Worm (Caenorhabditis elegans) whole organism, L1 larva: Measurements from ENCODE around the gene C43G2.3.

Experiments
- C34B4.2 ChIP-seq: sonication (generic microtip); optimal IDR thresholded peaks from 2 replicates; lab custom pipeline; 2017; ENCODE audit warnings: mild to moderate bottlenecking, missing genetic modification characterization, missing compliant biosample characterization
- Y116A8C.19 ChIP-seq: sonication (generic microtip); optimal IDR thresholded peaks from 2 replicates; lab custom pipeline; 2016; ENCODE audit warnings: missing compliant biosample characterization, missing genetic modification characterization, borderline replicate concordance
- aly-2 ChIP-seq: fragments of 150-350 bp; optimal IDR thresholded peaks from 2 replicates; lab custom pipeline; 2014; ENCODE audit warnings: missing biosample characterization, missing genetic modification characterization
- ceh-8 ChIP-seq: fragments of 200-800 bp; sonication (Bioruptor generic); optimal IDR thresholded peaks from 2 replicates; lab custom pipeline; 2018; ENCODE audit warnings: mild to moderate bottlenecking, missing genetic modification characterization, moderate library complexity, missing compliant biosample characterization
- ceh-90 ChIP-seq: sonication (generic microtip); optimal IDR thresholded peaks from 2 replicates; lab custom pipeline; 2016; ENCODE audit warnings: missing genetic modification characterization, missing compliant biosample characterization
- dpl-1 ChIP-seq, 3 experiments: fragments of 150-350 bp in 2 of 3; sonication (generic microtip) in 1 of 3; optimal IDR thresholded peaks; 2 replicates each; lab custom pipeline; 2014 to 2017; ENCODE audit warnings: missing biosample characterization in 3 of 3, missing genetic modification characterization in 3 of 3, missing genetic modification reagents in 3 of 3
- dsc-1 ChIP-seq: sonication (generic microtip); optimal IDR thresholded peaks from 2 replicates; lab custom pipeline; 2016; ENCODE audit warnings: mild to moderate bottlenecking, missing genetic modification characterization, missing compliant biosample characterization
- efl-3 ChIP-seq: fragments of 200-800 bp; sonication (Bioruptor generic); optimal IDR thresholded peaks from 2 replicates; lab custom pipeline; 2018; ENCODE audit warnings: mild to moderate bottlenecking, missing genetic modification characterization, missing compliant biosample characterization
- egl-27 ChIP-seq, 2 experiments: fragments of 150-350 bp in 1 of 2; sonication (generic microtip); optimal IDR thresholded peaks; 3 replicates each; lab custom pipeline; 2017 to 2018; ENCODE audit warnings: missing biosample characterization in 2 of 2, missing genetic modification characterization in 2 of 2, missing genetic modification reagents in 2 of 2
- fos-1 ChIP-seq: fragments of 150-350 bp; optimal IDR thresholded peaks from 2 replicates; lab custom pipeline; 2014; ENCODE audit warnings: missing biosample characterization, missing genetic modification characterization
- hlh-17 ChIP-seq: fragments of 200-800 bp; sonication (Bioruptor generic); optimal IDR thresholded peaks from 2 replicates; lab custom pipeline; 2018; ENCODE audit warnings: missing genetic modification characterization, mild to moderate bottlenecking, missing compliant biosample characterization, moderate library complexity, borderline replicate concordance
- hlh-4 ChIP-seq: sonication (generic microtip); optimal IDR thresholded peaks from 2 replicates; lab custom pipeline; 2016; ENCODE audit warnings: mild to moderate bottlenecking, missing genetic modification characterization, missing compliant biosample characterization
- jun-1 ChIP-seq: fragments of 150-350 bp; optimal IDR thresholded peaks from 2 replicates; lab custom pipeline; 2014; ENCODE audit warnings: missing biosample characterization, missing genetic modification reagents, missing genetic modification characterization
- lin-14 ChIP-seq: fragments of 200-800 bp; sonication (Bioruptor generic); optimal IDR thresholded peaks from 2 replicates; lab custom pipeline; 2018; ENCODE audit warnings: mild to moderate bottlenecking, missing genetic modification characterization, moderate library complexity, missing compliant biosample characterization
- lin-35 ChIP-seq, 2 experiments: fragments of 150-350 bp; optimal IDR thresholded peaks; 2 replicates each; lab custom pipeline; 2014; ENCODE audit warnings: missing biosample characterization in 2 of 2, missing genetic modification characterization in 2 of 2, missing genetic modification reagents in 2 of 2
- lir-3 ChIP-seq: sonication (generic microtip); optimal IDR thresholded peaks from 2 replicates; lab custom pipeline; 2016; ENCODE audit warnings: mild to moderate bottlenecking, missing genetic modification characterization, moderate library complexity, missing compliant biosample characterization; ENCODE audit not compliant: poor library complexity
- lsy-2 ChIP-seq, 2 experiments: fragments of 150-350 bp; optimal IDR thresholded peaks; 2 replicates each; lab custom pipeline; 2014; ENCODE audit warnings: missing biosample characterization in 2 of 2, missing genetic modification characterization in 2 of 2
- mdl-1 ChIP-seq, 2 experiments: fragments of 150-350 bp; optimal IDR thresholded peaks; 2 replicates each; lab custom pipeline; 2014 to 2017; ENCODE audit warnings: missing biosample characterization in 2 of 2, missing genetic modification characterization in 2 of 2, inconsistent platforms in 1 of 2
- nhr-20 ChIP-seq: sonication (generic microtip); optimal IDR thresholded peaks from 2 replicates; lab custom pipeline; 2016; ENCODE audit warnings: mild to moderate bottlenecking, missing genetic modification characterization, missing compliant biosample characterization
- nhr-237 ChIP-seq: fragments of 150-350 bp; optimal IDR thresholded peaks from 2 replicates; lab custom pipeline; 2014; ENCODE audit warnings: missing biosample characterization, missing genetic modification characterization
- nhr-71 ChIP-seq: sonication (generic microtip); optimal IDR thresholded peaks from 2 replicates; lab custom pipeline; 2016; ENCODE audit warnings: mild to moderate bottlenecking, missing genetic modification characterization, moderate library complexity, missing compliant biosample characterization
- nhr-77 ChIP-seq: fragments of 150-350 bp; optimal IDR thresholded peaks from 2 replicates; lab custom pipeline; 2014; ENCODE audit warnings: missing biosample characterization, missing genetic modification characterization
- nhr-84 ChIP-seq: sonication (generic microtip); optimal IDR thresholded peaks from 2 replicates; lab custom pipeline; 2017; ENCODE audit warnings: missing biosample characterization, missing genetic modification characterization
- nhr-85 ChIP-seq: sonication (generic microtip); peaks from one replicate; lab custom pipeline; 2016; ENCODE audit warnings: missing genetic modification characterization, inconsistent platforms, missing compliant biosample characterization
- nhr-90 ChIP-seq: sonication (generic microtip); optimal IDR thresholded peaks from 2 replicates; lab custom pipeline; 2016; ENCODE audit warnings: mild to moderate bottlenecking, missing genetic modification characterization, missing compliant biosample characterization; ENCODE audit not compliant: poor library complexity
- pax-3 ChIP-seq: fragments of 200-800 bp; sonication (Bioruptor generic); optimal IDR thresholded peaks from 2 replicates; lab custom pipeline; 2018; ENCODE audit warnings: mild to moderate bottlenecking, missing genetic modification characterization, moderate library complexity, missing compliant biosample characterization
- pqm-1 ChIP-seq: sonication (generic microtip); optimal IDR thresholded peaks from 3 replicates; lab custom pipeline; 2017; ENCODE audit warnings: missing biosample characterization, missing genetic modification characterization
- rnt-1 ChIP-seq: sonication (generic microtip); optimal IDR thresholded peaks from 2 replicates; lab custom pipeline; 2016; ENCODE audit warnings: mild to moderate bottlenecking, missing genetic modification characterization, moderate library complexity, missing compliant biosample characterization
- sup-37 ChIP-seq: fragments of 200-800 bp; sonication (Bioruptor generic); optimal IDR thresholded peaks from 2 replicates; lab custom pipeline; 2018; ENCODE audit warnings: mild to moderate bottlenecking, missing genetic modification characterization, missing compliant biosample characterization
- swsn-7 ChIP-seq: sonication (generic microtip); optimal IDR thresholded peaks from 2 replicates; lab custom pipeline; 2016; ENCODE audit warnings: missing genetic modification characterization, missing compliant biosample characterization
- tbx-2 ChIP-seq: sonication (generic microtip); optimal IDR thresholded peaks from 2 replicates; lab custom pipeline; 2016; ENCODE audit warnings: missing genetic modification characterization, missing compliant biosample characterization
- tlp-1 ChIP-seq: fragments of 150-350 bp; optimal IDR thresholded peaks from 2 replicates; lab custom pipeline; 2014; ENCODE audit warnings: missing biosample characterization, missing genetic modification characterization
- unc-62 ChIP-seq: fragments of 150-350 bp; optimal IDR thresholded peaks from 2 replicates; lab custom pipeline; 2014; ENCODE audit warnings: missing biosample characterization, missing genetic modification reagents, missing genetic modification characterization
- unc-86 ChIP-seq: sonication (generic microtip); optimal IDR thresholded peaks from 2 replicates; lab custom pipeline; 2016; ENCODE audit warnings: missing genetic modification characterization, missing compliant biosample characterization
- unc-98 ChIP-seq: fragments of 200-800 bp; sonication (Bioruptor generic); IDR thresholded peaks from 2 replicates; pipeline ENCODE4 v1.3.6; 2022; ENCODE audit warnings: missing genetic modification characterization, missing compliant biosample characterization
- vab-15 ChIP-seq: sonication (generic microtip); optimal IDR thresholded peaks from 2 replicates; lab custom pipeline; 2017; ENCODE audit warnings: missing genotype, mild to moderate bottlenecking, missing genetic modification characterization, missing compliant biosample characterization
- zip-4 ChIP-seq: fragments of 200-800 bp; sonication (Bioruptor generic); optimal IDR thresholded peaks from 2 replicates; lab custom pipeline; 2018; ENCODE audit warnings: mild to moderate bottlenecking, missing genetic modification characterization, moderate library complexity, missing compliant biosample characterization
- ztf-11 ChIP-seq, 2 experiments: sonication (generic microtip); optimal IDR thresholded peaks; 2 replicates each; lab custom pipeline; 2016 to 2017; ENCODE audit warnings: missing genetic modification characterization in 2 of 2, missing biosample characterization in 1 of 2, missing compliant biosample characterization in 1 of 2

Gene C43G2.3

DNA sequence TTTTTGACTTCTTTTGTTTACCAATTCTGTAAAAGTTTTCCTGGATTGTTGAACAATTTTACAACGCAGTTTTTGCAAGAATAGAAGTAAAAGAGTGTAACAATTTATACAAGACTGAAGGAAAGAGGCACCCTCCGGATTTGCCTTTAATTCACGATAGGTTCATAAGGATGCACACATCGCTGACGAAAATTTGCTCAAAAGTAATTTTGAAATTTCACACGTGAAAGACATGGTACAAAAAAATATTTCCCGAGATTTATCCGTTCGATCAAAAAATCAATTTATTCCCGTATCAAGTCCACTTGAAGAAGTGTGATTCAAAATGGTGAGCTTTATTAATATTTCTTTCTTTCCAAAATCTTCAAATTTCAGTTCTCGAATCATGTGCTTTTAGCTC is at the start of gene C43G2.3:
Gene C43G2.3 (plus strand): TSS at position 301 of the 400 bp plus-strand sequence.
- no peak for TF ChIP-seq lsy-2 (tag; optimal IDR thresholded peaks at IDR 0.05; lab: Kevin White, UChicago)
- TF ChIP-seq ztf-11 (tag; optimal IDR thresholded peaks at IDR 0.05; lab: Kevin White, UChicago): no peak
- no peak for TF ChIP-seq ceh-90 (tag; lab: Kevin White, UChicago)
- TF ChIP-seq swsn-7: no peak
- TF ChIP-seq unc-62 (GFP tag; lab: Kevin White, UChicago): no peak
- no peak for TF ChIP-seq lin-14 (GFP tag; lab: Kevin White, UChicago)
- no peak for TF ChIP-seq rnt-1 (tag; lab: Kevin White, UChicago)
- TF ChIP-seq egl-27 (tag; optimal IDR thresholded peaks at IDR 0.05; lab: Kevin White, UChicago): no peak
- TF ChIP-seq tbx-2: no peak
- no peak for TF ChIP-seq hlh-17 (GFP tag; lab: Kevin White, UChicago)
- no peak for TF ChIP-seq aly-2 (tag; lab: Kevin White, UChicago)
- TF ChIP-seq vab-15 (tag; lab: Kevin White, UChicago): no peak

DNA sequence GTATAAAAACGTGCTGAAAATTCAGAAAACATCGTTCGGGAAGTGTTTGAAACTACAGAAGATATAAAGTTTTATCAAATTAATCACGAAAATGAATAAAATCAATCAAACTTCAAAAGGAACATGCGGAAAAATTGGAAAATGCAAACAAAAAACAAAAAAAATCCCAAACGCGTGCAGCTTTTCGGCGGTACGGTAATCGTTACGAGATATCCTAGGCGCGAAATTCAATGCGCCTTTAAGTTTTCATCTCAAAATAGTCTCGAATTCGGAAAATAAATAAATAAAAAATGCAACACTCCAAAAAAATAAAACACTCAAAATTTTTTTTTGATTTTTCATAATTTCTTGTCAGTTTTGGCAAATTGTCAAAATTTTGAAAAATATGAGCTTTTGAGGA is 48.2 kb upstream of the C43G2.3 start:
- TF ChIP-seq aly-2 (tag; lab: Kevin White, UChicago) (no peak), rnt-1 (tag; lab: Kevin White, UChicago) (no peak), unc-98 (GFP tag; lab: Robert Waterston, UW) (no peak), nhr-90 (tag; lab: Kevin White, UChicago) (no peak), pqm-1 (tag; lab: Kevin White, UChicago) (no peak), sup-37 (GFP tag; lab: Kevin White, UChicago) (no peak), efl-3 (GFP tag; lab: Kevin White, UChicago) (no peak), zip-4 (GFP tag; lab: Kevin White, UChicago) (no peak), Y116A8C.19 (no peak), nhr-237 (no peak), nhr-71 (no peak), nhr-77 (no peak), jun-1 (tag; lab: Kevin White, UChicago) (no peak), hlh-17 (GFP tag; lab: Kevin White, UChicago) (no peak), ceh-8 (GFP tag; lab: Kevin White, UChicago) (no peak), nhr-20 (tag; lab: Kevin White, UChicago) (no peak), mdl-1 (tag; optimal IDR thresholded peaks at IDR 0.05; lab: Kevin White, UChicago) (no peak), vab-15 (tag; lab: Kevin White, UChicago) (no peak)

DNA sequence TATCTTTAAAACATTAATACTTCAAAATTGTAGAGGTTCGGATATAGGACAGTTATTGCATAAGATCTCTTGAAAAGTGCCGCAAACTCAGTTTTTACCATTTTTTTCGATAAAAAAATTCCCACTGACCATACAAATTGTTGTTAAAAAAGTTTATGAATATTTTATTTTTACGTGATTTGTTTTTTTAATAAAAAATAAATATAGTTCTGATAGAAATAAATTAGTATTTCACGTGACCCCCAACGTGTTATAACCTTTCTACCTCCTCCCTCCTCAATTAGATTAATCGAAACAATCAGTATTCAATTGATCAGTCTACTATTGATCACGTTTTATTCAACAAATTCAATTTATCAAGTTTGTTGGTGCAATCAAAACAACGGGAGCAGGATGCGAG is 46.6 kb upstream of the C43G2.3 start, which contains the start of gene C01G5.4:
Gene C01G5.4 (plus strand): TSS at position 301 of the 400 bp plus-strand sequence.
- TF ChIP-seq dsc-1 (tag; lab: Kevin White, UChicago): no peak
- TF ChIP-seq unc-86: no peak
- TF ChIP-seq lir-3 (tag; lab: Kevin White, UChicago): no peak
- no peak for TF ChIP-seq lin-14 (GFP tag; lab: Kevin White, UChicago)
- TF ChIP-seq dpl-1 (GFP tag; optimal IDR thresholded peaks at IDR 0.05; lab: Kevin White, UChicago): no peak
- TF ChIP-seq fos-1 (tag; lab: Kevin White, UChicago): no peak
- TF ChIP-seq Y116A8C.19: no peak
- no peak for TF ChIP-seq pax-3
- no peak for TF ChIP-seq C34B4.2
- no peak for TF ChIP-seq tlp-1 (tag; lab: Kevin White, UChicago)
- no peak for TF ChIP-seq pqm-1 (tag; lab: Kevin White, UChicago)
- no peak for TF ChIP-seq ceh-8 (GFP tag; lab: Kevin White, UChicago)
- TF ChIP-seq nhr-85 (tag; lab: Kevin White, UChicago): no peak
- no peak for TF ChIP-seq lin-35 (GFP tag; optimal IDR thresholded peaks at IDR 0.05; lab: Kevin White, UChicago)
- no peak for TF ChIP-seq hlh-4 (tag; lab: Kevin White, UChicago)
- TF ChIP-seq nhr-84 (tag; lab: Kevin White, UChicago): no peak
